Worm (Caenorhabditis elegans) whole organism, late embryonic: ENCODE data around the gene F55A11.8.

ENCODE experiments used
- F13H6.1 ChIP-seq: sonication (generic microtip); optimal IDR thresholded peaks from 2 replicates; lab custom pipeline; 2016; ENCODE audit warnings: missing genetic modification characterization, missing compliant biosample characterization
- T23F11.4 ChIP-seq: fragments of 200-800 bp; sonication (Bioruptor generic); optimal IDR thresholded peaks from 2 replicates; lab custom pipeline; 2018; ENCODE audit warnings: mild to moderate bottlenecking, missing genetic modification characterization, missing compliant biosample characterization
- Y22D7AL.16 ChIP-seq: sonication (generic microtip); optimal IDR thresholded peaks from 2 replicates; lab custom pipeline; 2016; ENCODE audit warnings: missing genetic modification characterization, missing compliant biosample characterization
- ahr-1 ChIP-seq: sonication (generic microtip); optimal IDR thresholded peaks from 2 replicates; lab custom pipeline; 2016; ENCODE audit warnings: missing genetic modification characterization, missing compliant biosample characterization
- ceh-18 ChIP-seq: sonication (generic microtip); optimal IDR thresholded peaks from 2 replicates; lab custom pipeline; 2016; ENCODE audit warnings: missing genetic modification characterization, missing compliant biosample characterization
- elt-2 ChIP-seq: sonication (generic microtip); optimal IDR thresholded peaks from 2 replicates; lab custom pipeline; 2016; ENCODE audit warnings: missing genetic modification reagents, missing genetic modification characterization, missing compliant biosample characterization
- hlh-6 ChIP-seq: sonication (generic microtip); optimal IDR thresholded peaks from 2 replicates; lab custom pipeline; 2016; ENCODE audit warnings: missing genotype, missing genetic modification characterization, missing compliant biosample characterization
- nhr-11 ChIP-seq: fragments of 150-350 bp; optimal IDR thresholded peaks from 2 replicates; lab custom pipeline; 2014; ENCODE audit warnings: missing biosample characterization, missing genetic modification characterization
- pqm-1 ChIP-seq: sonication (generic microtip); optimal IDR thresholded peaks from 2 replicates; lab custom pipeline; 2016; ENCODE audit warnings: missing genetic modification characterization, missing compliant biosample characterization
- ref-2 ChIP-seq: sonication (generic microtip); optimal IDR thresholded peaks from 2 replicates; lab custom pipeline; 2016; ENCODE audit warnings: missing genetic modification characterization, missing compliant biosample characterization
- rnt-1 ChIP-seq: sonication (generic microtip); optimal IDR thresholded peaks from 2 replicates; lab custom pipeline; 2016; ENCODE audit warnings: missing genetic modification characterization, missing compliant biosample characterization
- zip-5 ChIP-seq: sonication (generic microtip); optimal IDR thresholded peaks from 2 replicates; lab custom pipeline; 2016; ENCODE audit warnings: missing genetic modification characterization, missing compliant biosample characterization

ce11 chrV:11820551-11820950 lies 32.6 kb downstream of the F55A11.8 start:
- TF ChIP-seq zip-5 (tag; lab: Kevin White, UChicago), result no peak
- no peak for TF ChIP-seq T23F11.4
- TF ChIP-seq nhr-11 (tag; lab: Kevin White, UChicago), result no peak
- TF ChIP-seq ceh-18 (tag; lab: Kevin White, UChicago), result no peak
- no peak for TF ChIP-seq Y22D7AL.16 (tag; lab: Kevin White, UChicago)
- no peak for TF ChIP-seq hlh-6 (tag; lab: Kevin White, UChicago)
- no peak for TF ChIP-seq ahr-1 (tag; lab: Kevin White, UChicago)
- no peak for TF ChIP-seq pqm-1
- TF ChIP-seq elt-2 (tag; lab: Kevin White, UChicago), result peak; percentile 34
- no peak for TF ChIP-seq F13H6.1 (tag; lab: Kevin White, UChicago)
- no peak for TF ChIP-seq ref-2
- no peak for TF ChIP-seq rnt-1 (tag; lab: Kevin White, UChicago)
